Worm (Caenorhabditis elegans) whole organism, L3 larva: Measurements from ENCODE around the gene sra-2.

Experiments used
- R02D3.7 ChIP-seq: fragments of 150-350 bp; optimal IDR thresholded peaks from 2 replicates; lab custom pipeline; 2014; ENCODE audit warnings: missing biosample characterization, missing genetic modification characterization
- ZK546.5 ChIP-seq: sonication (generic microtip); optimal IDR thresholded peaks from 2 replicates; lab custom pipeline; 2017; ENCODE audit warnings: missing biosample characterization, missing genetic modification characterization
- aly-2 ChIP-seq: fragments of 150-350 bp; optimal IDR thresholded peaks from 2 replicates; lab custom pipeline; 2014; ENCODE audit warnings: missing biosample characterization, missing genetic modification characterization
- ama-1 ChIP-seq: fragments of 150-350 bp; optimal IDR thresholded peaks from 2 replicates; lab custom pipeline; 2018
- ceh-16 ChIP-seq: sonication (generic microtip); optimal IDR thresholded peaks from 2 replicates; lab custom pipeline; 2017; ENCODE audit warnings: missing biosample characterization, missing genetic modification characterization
- ceh-28 ChIP-seq: fragments of 150-350 bp; optimal IDR thresholded peaks from 2 replicates; lab custom pipeline; 2014; ENCODE audit warnings: missing biosample characterization, missing genetic modification reagents, missing genetic modification characterization
- egl-27 ChIP-seq: sonication (generic microtip); optimal IDR thresholded peaks from 4 replicates; lab custom pipeline; 2017; ENCODE audit warnings: missing biosample characterization, missing genetic modification reagents, missing genetic modification characterization
- egl-5 ChIP-seq: fragments of 150-350 bp; optimal IDR thresholded peaks from 2 replicates; lab custom pipeline; 2017; ENCODE audit warnings: missing biosample characterization, missing genetic modification reagents, missing genetic modification characterization, inconsistent platforms
- elt-2 ChIP-seq: sonication (generic microtip); optimal IDR thresholded peaks from 2 replicates; lab custom pipeline; 2016; ENCODE audit warnings: missing genetic modification reagents, mild to moderate bottlenecking, missing genetic modification characterization, missing compliant biosample characterization
- elt-3 ChIP-seq, 3 experiments: fragments of 150-350 bp in 1 of 3; sonication (generic microtip) in 2 of 3; optimal IDR thresholded peaks; 2 replicates in 2 of 3; 4 replicates in 1 of 3; lab custom pipeline; 2014 to 2017; ENCODE audit warnings: missing biosample characterization in 3 of 3, missing genetic modification characterization in 3 of 3
- eor-1 ChIP-seq, 2 experiments: fragments of 150-350 bp; optimal IDR thresholded peaks; 2 replicates each; lab custom pipeline; 2014 to 2018; ENCODE audit warnings: missing biosample characterization in 2 of 2, missing genetic modification characterization in 2 of 2
- fkh-10 ChIP-seq: sonication (generic microtip); optimal IDR thresholded peaks from 2 replicates; lab custom pipeline; 2017; ENCODE audit warnings: missing biosample characterization, missing genetic modification reagents, missing genetic modification characterization
- fkh-2 ChIP-seq: fragments of 150-350 bp; optimal IDR thresholded peaks from 2 replicates; lab custom pipeline; 2014; ENCODE audit warnings: missing biosample characterization, missing genetic modification reagents, missing genetic modification characterization
- fos-1 ChIP-seq: fragments of 150-350 bp; optimal IDR thresholded peaks from 2 replicates; lab custom pipeline; 2014; ENCODE audit warnings: missing biosample characterization, missing genetic modification characterization
- hmg-11 ChIP-seq: sonication (generic microtip); optimal IDR thresholded peaks from 2 replicates; lab custom pipeline; 2016; ENCODE audit warnings: missing genetic modification characterization, missing compliant biosample characterization
- jun-1 ChIP-seq: fragments of 150-350 bp; optimal IDR thresholded peaks from 2 replicates; lab custom pipeline; 2014; ENCODE audit warnings: missing biosample characterization, missing genetic modification reagents, missing genetic modification characterization
- lin-39 ChIP-seq: fragments of 150-350 bp; optimal IDR thresholded peaks from 2 replicates; lab custom pipeline; 2018; ENCODE audit warnings: missing biosample characterization, missing genetic modification reagents, missing genetic modification characterization
- mdl-1 ChIP-seq: fragments of 150-350 bp; optimal IDR thresholded peaks from 2 replicates; lab custom pipeline; 2014; ENCODE audit warnings: missing biosample characterization, missing genetic modification characterization
- mml-1 ChIP-seq: fragments of 150-350 bp; sonication (generic microtip); optimal IDR thresholded peaks from 3 replicates; lab custom pipeline; 2014; ENCODE audit warnings: missing biosample characterization, missing genetic modification characterization
- nfya-1 ChIP-seq: sonication (generic microtip); optimal IDR thresholded peaks from 2 replicates; lab custom pipeline; 2017; ENCODE audit warnings: missing genetic modification characterization, mild to moderate bottlenecking, missing compliant biosample characterization, antibody characterized with exemption, moderate library complexity; ENCODE audit not compliant: insufficient read depth
- nhr-11 ChIP-seq: fragments of 150-350 bp; optimal IDR thresholded peaks from 2 replicates; lab custom pipeline; 2014; ENCODE audit warnings: missing biosample characterization, missing genetic modification characterization
- nhr-12 ChIP-seq: fragments of 150-350 bp; optimal IDR thresholded peaks from 2 replicates; lab custom pipeline; 2014; ENCODE audit warnings: missing biosample characterization, missing genetic modification characterization
- nhr-23 ChIP-seq: fragments of 150-350 bp; optimal IDR thresholded peaks from 2 replicates; lab custom pipeline; 2014; ENCODE audit warnings: missing biosample characterization, missing genetic modification reagents, missing genetic modification characterization
- nhr-237 ChIP-seq: fragments of 150-350 bp; optimal IDR thresholded peaks from 2 replicates; lab custom pipeline; 2014; ENCODE audit warnings: missing biosample characterization, missing genetic modification characterization
- nhr-25 ChIP-seq: sonication (generic microtip); optimal IDR thresholded peaks from 2 replicates; lab custom pipeline; 2017; ENCODE audit warnings: missing biosample characterization, missing genetic modification characterization
- nhr-67 ChIP-seq: fragments of 150-350 bp; optimal IDR thresholded peaks from 2 replicates; lab custom pipeline; 2014; ENCODE audit warnings: missing biosample characterization, missing genetic modification characterization
- nhr-77 ChIP-seq: fragments of 150-350 bp; optimal IDR thresholded peaks from 2 replicates; lab custom pipeline; 2014; ENCODE audit warnings: missing biosample characterization, missing genetic modification characterization
- pha-4 ChIP-seq: fragments of 150-350 bp; optimal IDR thresholded peaks from 2 replicates; lab custom pipeline; 2014; ENCODE audit warnings: missing biosample characterization, missing genetic modification reagents, missing genetic modification characterization
- pqm-1 ChIP-seq: fragments of 150-350 bp; optimal IDR thresholded peaks from 2 replicates; lab custom pipeline; 2017; ENCODE audit warnings: missing biosample characterization, missing genetic modification characterization, inconsistent platforms
- skn-1 ChIP-seq: fragments of 150-350 bp; optimal IDR thresholded peaks from 2 replicates; lab custom pipeline; 2014; ENCODE audit warnings: missing biosample characterization, missing genetic modification characterization
- snpc-4 ChIP-seq: fragments of 150-350 bp; optimal IDR thresholded peaks from 2 replicates; lab custom pipeline; 2014; ENCODE audit warnings: missing biosample characterization, missing genetic modification characterization
- tbx-2 ChIP-seq: sonication (generic microtip); optimal IDR thresholded peaks from 2 replicates; lab custom pipeline; 2016; ENCODE audit warnings: mild to moderate bottlenecking, missing genetic modification characterization, missing compliant biosample characterization
- unc-39 ChIP-seq: sonication (generic microtip); optimal IDR thresholded peaks from 4 replicates; lab custom pipeline; 2017; ENCODE audit warnings: missing biosample characterization, missing genetic modification characterization
- unc-62 ChIP-seq: fragments of 150-350 bp; sonication (generic microtip); optimal IDR thresholded peaks from 4 replicates; lab custom pipeline; 2014; ENCODE audit warnings: missing biosample characterization, missing genetic modification reagents, missing genetic modification characterization
- zag-1 ChIP-seq: fragments of 150-350 bp; optimal IDR thresholded peaks from 2 replicates; lab custom pipeline; 2014; ENCODE audit warnings: missing biosample characterization, missing genetic modification characterization
- ztf-4 ChIP-seq: fragments of 150-350 bp; optimal IDR thresholded peaks from 2 replicates; lab custom pipeline; 2014; ENCODE audit warnings: missing biosample characterization, missing genetic modification characterization

sra-2 gene

ce11 chrII:9518781-9519180 lies 9.8 kb upstream of the sra-2 start, which contains the start of the genes sfxn-1.1 and AH6.3:
Gene sfxn-1.1 (minus strand): TSS chrII:9518881.
Gene AH6.3 (plus strand): TSS chrII:9519055.
- no peak for TF ChIP-seq pqm-1 (tag; lab: Kevin White, UChicago)
- no peak for TF ChIP-seq jun-1
- TF ChIP-seq nhr-25: no peak
- no peak for TF ChIP-seq tbx-2
- no peak for TF ChIP-seq hmg-11 (tag; lab: Kevin White, UChicago)
- TF ChIP-seq eor-1 (tag; optimal IDR thresholded peaks at IDR 0.05; lab: Kevin White, UChicago): no peak
- no peak for TF ChIP-seq nhr-23 (tag; lab: Kevin White, UChicago)

- TF ChIP-seq tbx-2 (no peak), pha-4 (no peak), nhr-237 (tag; lab: Kevin White, UChicago) (no peak), unc-39 (tag; lab: Kevin White, UChicago) (no peak), unc-62 (GFP tag; lab: Kevin White, UChicago) (no peak), pqm-1 (tag; lab: Kevin White, UChicago) (no peak), elt-2 (no peak), ama-1 (lab: Kevin White, UChicago) (no peak), nhr-67 (tag; lab: Kevin White, UChicago) (no peak)
Measured at ce11 chrII:9521570-9521969, 7.0 kb upstream of the sra-2 start, which contains the start of gene sra-1. Gene sra-1 (minus strand): TSS chrII:9521670.

ce11 chrII:9522986-9523385 lies 5.6 kb upstream of the sra-2 start, which contains the start of gene AH6.17:
Gene AH6.17 (plus strand): TSS chrII:9523170.
- no peak for TF ChIP-seq ZK546.5 (tag; lab: Kevin White, UChicago)
- no peak for TF ChIP-seq pha-4
- no peak for TF ChIP-seq egl-27
- no peak for TF ChIP-seq ceh-28 (tag; lab: Kevin White, UChicago)
- TF ChIP-seq tbx-2: no peak
- TF ChIP-seq ztf-4: no peak
- TF ChIP-seq fos-1 (tag; lab: Kevin White, UChicago): no peak
- no peak for TF ChIP-seq ama-1 (lab: Kevin White, UChicago)
- no peak for TF ChIP-seq elt-3 (tag; optimal IDR thresholded peaks at IDR 0.05; lab: Kevin White, UChicago)
- no peak for TF ChIP-seq snpc-4 (tag; lab: Kevin White, UChicago)
- TF ChIP-seq elt-2: no peak
- no peak for TF ChIP-seq nhr-23 (tag; lab: Kevin White, UChicago)
- no peak for TF ChIP-seq ceh-16 (tag; lab: Kevin White, UChicago)
- TF ChIP-seq nhr-12 (tag; lab: Kevin White, UChicago): no peak
- no peak for TF ChIP-seq lin-39
- no peak for TF ChIP-seq zag-1 (tag; lab: Kevin White, UChicago)

- no peak for TF ChIP-seq elt-3 (tag; optimal IDR thresholded peaks at IDR 0.05; lab: Kevin White, UChicago)
- TF ChIP-seq nhr-11 (tag; lab: Kevin White, UChicago): no peak
- no peak for TF ChIP-seq ceh-28 (tag; lab: Kevin White, UChicago)
- no peak for TF ChIP-seq R02D3.7 (tag; lab: Kevin White, UChicago)
- no peak for TF ChIP-seq snpc-4 (tag; lab: Kevin White, UChicago)
- no peak for TF ChIP-seq fkh-10 (GFP tag; lab: Kevin White, UChicago)
- TF ChIP-seq elt-2: no peak
- TF ChIP-seq nfya-1 (tag; lab: Kevin White, UChicago): no peak
- TF ChIP-seq nhr-67 (tag; lab: Kevin White, UChicago): no peak
- no peak for TF ChIP-seq fkh-2 (tag; lab: Kevin White, UChicago)
- no peak for TF ChIP-seq nhr-12 (tag; lab: Kevin White, UChicago)
- TF ChIP-seq egl-5 (tag; lab: Kevin White, UChicago): no peak
- TF ChIP-seq tbx-2: no peak
- TF ChIP-seq jun-1: no peak
- TF ChIP-seq zag-1 (tag; lab: Kevin White, UChicago): no peak
- TF ChIP-seq nhr-77 (tag; lab: Kevin White, UChicago): no peak
- no peak for TF ChIP-seq mdl-1 (tag; lab: Kevin White, UChicago)
Measured at ce11 chrII:9523539-9524224, 4.9 kb upstream of the sra-2 start, which contains the start of gene mex-6. Gene mex-6 (plus strand): TSS chrII:9524174.

- TF ChIP-seq skn-1 (tag; lab: Kevin White, UChicago) (no peak), mdl-1 (tag; lab: Kevin White, UChicago) (no peak), mml-1 (tag; lab: Kevin White, UChicago) (no peak), nfya-1 (tag; lab: Kevin White, UChicago) (no peak), eor-1 (tag; optimal IDR thresholded peaks at IDR 0.05; lab: Kevin White, UChicago) (no peak), snpc-4 (tag; lab: Kevin White, UChicago) (no peak), R02D3.7 (tag; lab: Kevin White, UChicago) (no peak), aly-2 (tag; lab: Kevin White, UChicago) (no peak), zag-1 (tag; lab: Kevin White, UChicago) (no peak), hmg-11 (tag; lab: Kevin White, UChicago) (no peak), egl-27 (no peak)
Measured at ce11 chrII:9532011-9532410, 3.4 kb downstream of the sra-2 start, which contains the start of gene sra-9. Gene sra-9 (plus strand): TSS chrII:9532311.
